Fruit fly (Drosophila melanogaster) whole organism, embryonic: ENCODE data around the gene ZnT86D.

ENCODE experiments used
- B-H2 ChIP-seq: fragments of 200-800 bp; sonication (Bioruptor generic); optimal IDR thresholded peaks from 2 replicates; lab custom pipeline; 2018; ENCODE audit warnings: missing biosample characterization, mild to moderate bottlenecking, missing genetic modification characterization
- CG10431 ChIP-seq: fragments of 200-800 bp; sonication (Bioruptor generic); optimal IDR thresholded peaks from 3 replicates; lab custom pipeline; 2018; ENCODE audit warnings: missing biosample characterization, mild to moderate bottlenecking, missing genetic modification characterization
- CG11093 ChIP-seq: fragments of 200-800 bp; sonication (Bioruptor generic); IDR thresholded peaks from 3 replicates; pipeline ENCODE4 v1.3.6; 2022; ENCODE audit warnings: missing biosample characterization, missing genetic modification characterization
- CG13123 ChIP-seq: fragments of 200-800 bp; sonication (Bioruptor generic); optimal IDR thresholded peaks from 2 replicates; lab custom pipeline; 2016; ENCODE audit warnings: missing biosample characterization, missing genetic modification characterization
- CG15269 ChIP-seq: fragments of 200-800 bp; sonication (Bioruptor generic); optimal IDR thresholded peaks from 2 replicates; lab custom pipeline; 2018; ENCODE audit warnings: missing biosample characterization, mild to moderate bottlenecking, missing genetic modification characterization, moderate library complexity
- CG15601 ChIP-seq: fragments of 200-800 bp; sonication (Bioruptor generic); optimal IDR thresholded peaks from 3 replicates; lab custom pipeline; 2019; ENCODE audit warnings: missing biosample characterization, mild to moderate bottlenecking, missing genetic modification characterization, moderate library complexity
- CG17186 ChIP-seq: fragments of 200-800 bp; sonication (Bioruptor generic); optimal IDR thresholded peaks from 3 replicates; lab custom pipeline; 2017; ENCODE audit warnings: missing biosample characterization, missing genetic modification reagents, missing genetic modification characterization
- CG17328 ChIP-seq: fragments of 200-800 bp; sonication (Bioruptor generic); IDR thresholded peaks from 2 replicates; pipeline ENCODE4 v1.3.6; 2022; ENCODE audit warnings: missing biosample characterization, missing genetic modification characterization
- CG1832 ChIP-seq: fragments of 200-800 bp; sonication (Bioruptor generic); optimal IDR thresholded peaks from 2 replicates; lab custom pipeline; 2017; ENCODE audit warnings: missing biosample characterization, mild to moderate bottlenecking, missing genetic modification characterization, inconsistent platforms
- CG3281 ChIP-seq: fragments of 200-800 bp; sonication (Bioruptor generic); optimal IDR thresholded peaks from 3 replicates; lab custom pipeline; 2017; ENCODE audit warnings: missing biosample characterization, mild to moderate bottlenecking, missing genetic modification characterization
- CG42726 ChIP-seq: fragments of 200-800 bp; sonication (Bioruptor generic); IDR thresholded peaks from 2 replicates; pipeline ENCODE4 v1.3.6; 2022; ENCODE audit warnings: missing biosample characterization, missing genetic modification characterization; ENCODE audit not compliant: partially characterized antibody
- CG4360 ChIP-seq: fragments of 200-800 bp; sonication (Bioruptor generic); IDR thresholded peaks from 2 replicates; pipeline ENCODE4 v1.3.6; 2022; ENCODE audit warnings: missing biosample characterization, missing genetic modification characterization
- CG5245 ChIP-seq: fragments of 200-800 bp; sonication (Bioruptor generic); optimal IDR thresholded peaks from 3 replicates; lab custom pipeline; 2016; ENCODE audit warnings: missing biosample characterization, missing genetic modification characterization
- CG7839 ChIP-seq: fragments of 200-800 bp; sonication (Bioruptor generic); optimal IDR thresholded peaks from 3 replicates; lab custom pipeline; 2018; ENCODE audit warnings: missing biosample characterization, mild to moderate bottlenecking, missing genetic modification characterization, moderate library complexity
- CG8359 ChIP-seq: fragments of 200-800 bp; sonication (Bioruptor generic); optimal IDR thresholded peaks from 2 replicates; lab custom pipeline; 2017; ENCODE audit warnings: missing biosample characterization, mild to moderate bottlenecking, missing genetic modification characterization, borderline replicate concordance
- CG9932 ChIP-seq: fragments of 200-800 bp; sonication (Bioruptor generic); IDR thresholded peaks from 2 replicates; pipeline ENCODE4 v1.3.6; 2022; ENCODE audit warnings: missing biosample characterization, missing genetic modification characterization
- D ChIP-seq, 2 experiments: fragments of 200-800 bp in 1 of 2; fragments of >200 bp in 1 of 2; sonication (Bioruptor generic) in 1 of 2; optimal IDR thresholded peaks; 2 replicates in 1 of 2; 3 replicates in 1 of 2; lab custom pipeline; 2017; ENCODE audit warnings: mild to moderate bottlenecking in 1 of 2, missing biosample characterization in 1 of 2, missing genetic modification characterization in 1 of 2, missing genetic modification reagents in 1 of 2
- Doc3 ChIP-seq: fragments of 200-800 bp; sonication (Bioruptor generic); IDR thresholded peaks from 3 replicates; pipeline ENCODE4 v1.3.6; 2022; ENCODE audit warnings: missing biosample characterization, missing genetic modification characterization; ENCODE audit not compliant: partially characterized antibody
- Ets97D ChIP-seq: fragments of 200-800 bp; sonication (Bioruptor generic); optimal IDR thresholded peaks from 3 replicates; lab custom pipeline; 2016; ENCODE audit warnings: missing biosample characterization, missing genetic modification characterization
- HLH54F ChIP-seq: fragments of 200-800 bp; sonication (Bioruptor generic); optimal IDR thresholded peaks from 3 replicates; lab custom pipeline; 2016; ENCODE audit warnings: missing biosample characterization, missing genetic modification characterization
- Hr51 ChIP-seq, 2 experiments: fragments of 200-800 bp; sonication (Bioruptor generic); optimal IDR thresholded peaks; 2 replicates in 1 of 2; 3 replicates in 1 of 2; lab custom pipeline; 2016 to 2018; ENCODE audit warnings: missing biosample characterization in 2 of 2, missing genetic modification characterization in 2 of 2, mild to moderate bottlenecking in 1 of 2, moderate library complexity in 1 of 2
- Oli ChIP-seq: fragments of 200-800 bp; sonication (Bioruptor generic); optimal IDR thresholded peaks from 2 replicates; lab custom pipeline; 2018; ENCODE audit warnings: missing biosample characterization, mild to moderate bottlenecking, missing genetic modification characterization, moderate library complexity
- Opbp ChIP-seq: fragments of 200-800 bp; sonication (Bioruptor generic); IDR thresholded peaks from 3 replicates; pipeline ENCODE4 v1.3.6; 2022; ENCODE audit warnings: missing biosample characterization, missing genetic modification characterization; ENCODE audit not compliant: partially characterized antibody
- Poxn ChIP-seq: fragments of 200-800 bp; sonication (Bioruptor generic); IDR thresholded peaks from 2 replicates; pipeline ENCODE4 v1.3.6; 2022; ENCODE audit warnings: missing biosample characterization, missing genetic modification characterization
- Sry-δ ChIP-seq: fragments of 200-800 bp; sonication (Bioruptor generic); optimal IDR thresholded peaks from 2 replicates; lab custom pipeline; 2016; ENCODE audit warnings: missing biosample characterization, missing genetic modification characterization
- abd-A ChIP-seq: fragments of 200-800 bp; sonication (Bioruptor generic); optimal IDR thresholded peaks from 3 replicates; lab custom pipeline; 2019; ENCODE audit warnings: missing biosample characterization, mild to moderate bottlenecking, missing genetic modification characterization, moderate library complexity
- al ChIP-seq: fragments of 200-800 bp; sonication (Bioruptor generic); IDR thresholded peaks from 2 replicates; pipeline ENCODE4 v1.3.6; 2022; ENCODE audit warnings: missing biosample characterization, missing genetic modification characterization
- ash1 ChIP-seq: fragments of 200-800 bp; sonication (Bioruptor generic); optimal IDR thresholded peaks from 2 replicates; lab custom pipeline; 2018; ENCODE audit warnings: missing biosample characterization, mild to moderate bottlenecking, missing genetic modification characterization
- ato ChIP-seq: fragments of 200-800 bp; sonication (Bioruptor generic); IDR thresholded peaks from 2 replicates; pipeline ENCODE4 v1.3.6; 2022; ENCODE audit warnings: missing biosample characterization, missing genetic modification characterization; ENCODE audit not compliant: partially characterized antibody
- br ChIP-seq: fragments of >200 bp; optimal IDR thresholded peaks from 2 replicates; lab custom pipeline; 2017
- cwo ChIP-seq: fragments of 200-800 bp; sonication (Bioruptor generic); optimal IDR thresholded peaks from 3 replicates; lab custom pipeline; 2017; ENCODE audit warnings: missing biosample characterization, missing genetic modification characterization, mild to moderate bottlenecking, moderate library complexity, missing genetic modification reagents
- dan ChIP-seq: fragments of 200-800 bp; sonication (Bioruptor generic); IDR thresholded peaks from 2 replicates; pipeline ENCODE4 v1.3.6; 2022; ENCODE audit warnings: missing biosample characterization, missing genetic modification characterization
- danr ChIP-seq: fragments of 200-800 bp; sonication (Bioruptor generic); IDR thresholded peaks from 2 replicates; pipeline ENCODE4 v1.3.6; 2022; ENCODE audit warnings: missing biosample characterization, missing genetic modification characterization
- dpn ChIP-seq, 2 experiments: fragments of 200-800 bp; sonication (Bioruptor generic); optimal IDR thresholded peaks; 3 replicates each; lab custom pipeline; 2016; ENCODE audit warnings: missing biosample characterization in 2 of 2, missing genetic modification characterization in 2 of 2
- emc ChIP-seq: fragments of 200-800 bp; sonication (Bioruptor generic); optimal IDR thresholded peaks from 2 replicates; lab custom pipeline; 2016; ENCODE audit warnings: missing biosample characterization, missing genetic modification characterization
- gfzf ChIP-seq: fragments of 200-800 bp; sonication (Bioruptor generic); optimal IDR thresholded peaks from 2 replicates; lab custom pipeline; 2016; ENCODE audit warnings: missing biosample characterization, mild to moderate bottlenecking, missing genetic modification characterization, moderate library complexity
- grau ChIP-seq: fragments of 200-800 bp; optimal IDR thresholded peaks from 3 replicates; lab custom pipeline; 2019; ENCODE audit warnings: missing biosample characterization, mild to moderate bottlenecking, missing genetic modification characterization, moderate library complexity
- hkb ChIP-seq, 2 experiments: fragments of 200-800 bp in 1 of 2; fragments of >200 bp in 1 of 2; sonication (Bioruptor generic) in 1 of 2; IDR thresholded peaks in 1 of 2; optimal IDR thresholded peaks in 1 of 2; 2 replicates each; pipeline versions ENCODE4 v1.3.6 to Lab custom; 2017 to 2022; ENCODE audit warnings: missing biosample characterization in 1 of 2, missing genetic modification characterization in 1 of 2
- jigr1 ChIP-seq: fragments of 200-800 bp; sonication (Bioruptor generic); IDR thresholded peaks from 3 replicates; pipeline ENCODE4 v1.3.6; 2022; ENCODE audit warnings: missing biosample characterization, missing genetic modification characterization
- lmd ChIP-seq: fragments of 200-800 bp; sonication (Bioruptor generic); IDR thresholded peaks from 2 replicates; pipeline ENCODE4 v1.3.6; 2022; ENCODE audit warnings: missing biosample characterization, missing genetic modification characterization
- mld ChIP-seq: fragments of 200-800 bp; sonication (Bioruptor generic); IDR thresholded peaks from 3 replicates; pipeline ENCODE4 v1.3.6; 2022; ENCODE audit warnings: missing biosample characterization, missing genetic modification characterization; ENCODE audit not compliant: partially characterized antibody
- pan ChIP-seq, 4 experiments: fragments of >200 bp in 3 of 4; fragments of 200-800 bp in 1 of 4; sonication (Bioruptor generic) in 1 of 4; optimal IDR thresholded peaks in 3 of 4; IDR thresholded peaks in 1 of 4; 2 replicates each; pipeline versions ENCODE4 v1.3.6 to Lab custom; 2017 to 2022; ENCODE audit warnings: missing biosample characterization in 2 of 4, missing genetic modification characterization in 2 of 4, mixed read lengths in 1 of 4
- pb ChIP-seq: fragments of 200-800 bp; sonication (Bioruptor generic); optimal IDR thresholded peaks from 3 replicates; lab custom pipeline; 2016; ENCODE audit warnings: missing biosample characterization, missing genetic modification characterization
- ranshi ChIP-seq: fragments of 200-800 bp; sonication (Bioruptor generic); IDR thresholded peaks from 2 replicates; pipeline ENCODE4 v1.3.6; 2022; ENCODE audit warnings: missing biosample characterization, missing genetic modification characterization
- repo ChIP-seq: fragments of 200-800 bp; sonication (Bioruptor generic); optimal IDR thresholded peaks from 2 replicates; lab custom pipeline; 2016; ENCODE audit warnings: missing biosample characterization, missing genetic modification characterization
- tap ChIP-seq: fragments of 200-800 bp; optimal IDR thresholded peaks from 3 replicates; lab custom pipeline; 2019; ENCODE audit warnings: missing biosample characterization, mild to moderate bottlenecking, missing genetic modification characterization, moderate library complexity
- unc-4 ChIP-seq: fragments of 200-800 bp; sonication (Bioruptor generic); IDR thresholded peaks from 2 replicates; pipeline ENCODE4 v1.3.6; 2022; ENCODE audit warnings: missing biosample characterization, missing genetic modification characterization; ENCODE audit not compliant: partially characterized antibody

The ZnT86D gene

DNA sequence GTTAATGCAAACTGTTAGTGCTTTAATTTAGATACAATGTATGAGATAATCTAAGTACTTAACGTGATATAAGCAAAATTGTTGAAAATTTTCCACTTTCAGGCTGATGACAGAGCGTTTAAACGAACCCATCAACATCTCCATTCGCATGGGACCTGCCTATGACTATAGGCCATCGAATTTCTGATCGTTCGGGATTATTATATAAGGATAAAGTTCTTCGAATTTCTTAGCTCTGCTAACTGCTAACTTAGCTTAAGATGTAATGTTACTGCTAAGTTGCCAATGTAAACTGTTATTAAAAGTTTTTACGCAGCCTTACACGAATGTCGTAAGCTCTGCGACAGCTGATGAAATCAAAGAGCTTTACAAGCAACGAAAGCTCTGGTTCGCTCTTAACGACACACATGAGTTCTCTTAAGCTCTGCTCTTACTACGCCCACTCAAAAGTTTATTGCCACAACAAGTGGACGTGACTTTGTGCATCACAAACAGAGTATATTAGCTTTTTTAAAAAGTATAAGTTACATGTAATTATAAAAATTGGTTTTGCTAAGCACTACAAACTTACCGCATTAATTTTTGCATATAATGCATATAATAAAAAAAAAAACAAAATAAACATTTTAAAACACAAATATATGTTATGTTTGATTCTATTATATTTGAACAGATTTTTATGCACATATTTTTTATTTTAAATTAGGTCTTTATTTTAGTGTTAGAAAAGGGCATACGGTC lies 17.5 kb downstream of the ZnT86D start (continued):
- TF ChIP-seq Poxn (GFP tag; lab: Robert Waterston, UW) (peak; percentile 94), jigr1 (GFP tag; lab: Robert Waterston, UW) (peak; percentile 99), al (peak; percentile 99), pan (optimal IDR thresholded peaks at IDR 0.05; lab: Kevin White, UChicago) (no peak), pan (GFP tag; optimal IDR thresholded peaks at IDR 0.05 in 1 of 2, IDR thresholded peaks at IDR 0.05 in 1 of 2) (peak in 1 of 2 experiments; percentile 99), abd-A (tag; lab: Kevin White, UChicago) (peak; percentile 98), CG4360 (GFP tag; lab: Robert Waterston, UW) (peak; percentile 70), gfzf (peak; percentile 3), cwo (peak; percentile 98), lmd (GFP tag; lab: Robert Waterston, UW) (peak; percentile 99), Doc3 (GFP tag; lab: Robert Waterston, UW) (no peak), CG10431 (peak; percentile 97), Hr51 (GFP tag; optimal IDR thresholded peaks at IDR 0.05; lab: Kevin White, UChicago) (peak; percentile 93 to 100), pb (no peak), CG5245 (GFP tag; lab: Kevin White, UChicago) (peak; percentile 91), tap (peak; percentile 89), grau (tag; lab: Kevin White, UChicago) (peak; percentile 95), ranshi (GFP tag; lab: Robert Waterston, UW) (peak; percentile 97), dan (peak; percentile 64; the same call in 1 of the 2 replicates), mld (GFP tag; lab: Robert Waterston, UW) (no peak), HLH54F (GFP tag; lab: Kevin White, UChicago) (peak; percentile 92), CG11093 (peak; percentile 98), hkb (optimal IDR thresholded peaks at IDR 0.05; lab: Kevin White, UChicago) (no peak), hkb (GFP tag; IDR thresholded peaks at IDR 0.05; lab: Robert Waterston, UW) (peak; percentile 98), CG7839 (peak; percentile 100), B-H2 (GFP tag; lab: Kevin White, UChicago) (peak; percentile 93), CG17328 (GFP tag; lab: Robert Waterston, UW) (peak; percentile 95), Oli (tag; lab: Kevin White, UChicago) (peak; percentile 99), CG13123 (GFP tag; lab: Kevin White, UChicago) (peak; percentile 94), D (optimal IDR thresholded peaks at IDR 0.05; lab: Kevin White, UChicago) (no peak), D (GFP tag; optimal IDR thresholded peaks at IDR 0.05; lab: Kevin White, UChicago) (peak; percentile 99), Ets97D (peak; percentile 85), ash1 (GFP tag; lab: Kevin White, UChicago) (peak; percentile 82), emc (GFP tag; lab: Kevin White, UChicago) (peak; percentile 85), unc-4 (GFP tag; lab: Robert Waterston, UW) (no peak), Opbp (GFP tag; lab: Robert Waterston, UW) (no peak), danr (GFP tag; lab: Robert Waterston, UW) (peak; percentile 97), CG9932 (GFP tag; lab: Robert Waterston, UW) (peak; percentile 98), CG8359 (peak; percentile 93), CG15601 (tag; lab: Kevin White, UChicago) (peak; percentile 98), CG3281 (GFP tag; lab: Kevin White, UChicago) (peak; percentile 99), CG1832 (GFP tag; lab: Kevin White, UChicago) (no peak), CG15269 (tag; lab: Kevin White, UChicago) (peak; percentile 99), dpn (GFP tag; optimal IDR thresholded peaks at IDR 0.05; lab: Kevin White, UChicago) (peak; percentile 96 to 97), ato (GFP tag; lab: Robert Waterston, UW) (no peak), Sry-δ (GFP tag; lab: Kevin White, UChicago) (peak; percentile 17), repo (GFP tag; lab: Kevin White, UChicago) (peak; percentile 65), br (no peak), CG42726 (no peak), CG17186 (GFP tag; lab: Kevin White, UChicago) (peak; percentile 80)
